Worm (Caenorhabditis elegans) whole organism, young adult: Measurements from ENCODE around the gene lnkn-1.

Source experiments
- F49E8.2 ChIP-seq: sonication (generic microtip); optimal IDR thresholded peaks from 3 replicates; lab custom pipeline; 2017; ENCODE audit warnings: missing genetic modification characterization, mild to moderate bottlenecking, missing compliant biosample characterization, antibody characterized with exemption, moderate library complexity; ENCODE audit not compliant: insufficient read depth
- F57C9.4 ChIP-seq: sonication (generic microtip); optimal IDR thresholded peaks from 2 replicates; lab custom pipeline; 2017; ENCODE audit warnings: mild to moderate bottlenecking, missing genetic modification characterization, missing compliant biosample characterization
- ama-1 ChIP-seq, 3 experiments: fragments of 150-350 bp in 1 of 3; sonication (generic microtip) in 2 of 3; optimal IDR thresholded peaks; 2 replicates each; lab custom pipeline; 2014 to 2018; ENCODE audit warnings: missing biosample characterization in 2 of 3, missing genetic modification characterization in 2 of 3, missing genetic modification reagents in 2 of 3
- ceh-27 ChIP-seq: fragments of 200-800 bp; sonication (Bioruptor generic); optimal IDR thresholded peaks from 2 replicates; lab custom pipeline; 2018; ENCODE audit warnings: mild to moderate bottlenecking, missing genetic modification characterization, moderate library complexity, missing compliant biosample characterization
- let-526 ChIP-seq: fragments of 200-800 bp; sonication (Bioruptor generic); IDR thresholded peaks from 2 replicates; pipeline ENCODE4 v1.3.6; 2022; ENCODE audit warnings: missing genetic modification reagents, missing genetic modification characterization, missing compliant biosample characterization
- unc-130 ChIP-seq: sonication (generic microtip); optimal IDR thresholded peaks from 2 replicates; lab custom pipeline; 2016; ENCODE audit warnings: missing genetic modification reagents, missing genetic modification characterization, missing compliant biosample characterization
- unc-62 ChIP-seq: fragments of 150-350 bp; optimal IDR thresholded peaks from 2 replicates; lab custom pipeline; 2014; ENCODE audit warnings: missing biosample characterization, missing genetic modification reagents, missing genetic modification characterization
- ztf-25 ChIP-seq: fragments of 200-800 bp; sonication (Bioruptor generic); IDR thresholded peaks from 2 replicates; pipeline ENCODE4 v1.3.6; 2022; ENCODE audit warnings: missing genetic modification reagents, missing genetic modification characterization, missing compliant biosample characterization

ce11 chrIII:8933696-8934095 is 43.7 kb downstream of the lnkn-1 start:
- no peak for TF ChIP-seq ama-1 (optimal IDR thresholded peaks at IDR 0.05; lab: Kevin White, UChicago)
- no peak for TF ChIP-seq ama-1 (GFP tag; optimal IDR thresholded peaks at IDR 0.05; lab: Kevin White, UChicago)
- TF ChIP-seq let-526 (GFP tag; lab: Robert Waterston, UW), result no peak
- TF ChIP-seq unc-62 (GFP tag; lab: Kevin White, UChicago), result no peak
- TF ChIP-seq ceh-27, result no peak
- no peak for TF ChIP-seq F57C9.4
- no peak for TF ChIP-seq F49E8.2 (tag; lab: Kevin White, UChicago)
- no peak for TF ChIP-seq unc-130 (GFP tag; lab: Kevin White, UChicago)
- no peak for TF ChIP-seq ztf-25 (GFP tag; lab: Robert Waterston, UW)
